Fruit fly (Drosophila melanogaster) whole organism, prepupa: ENCODE measurements around the gene piwi.

Experiments
- Blimp-1 ChIP-seq: fragments of 200-800 bp; sonication (Bioruptor generic); optimal IDR thresholded peaks from 3 replicates; lab custom pipeline; 2017; ENCODE audit warnings: missing biosample characterization, missing genetic modification characterization, mild to moderate bottlenecking, moderate library complexity, missing genetic modification reagents
- CG10631 ChIP-seq: fragments of 200-800 bp; sonication (Bioruptor generic); optimal IDR thresholded peaks from 2 replicates; lab custom pipeline; 2016; ENCODE audit warnings: missing biosample characterization, missing genetic modification characterization
- CG10669 ChIP-seq: fragments of 200-800 bp; sonication (Bioruptor generic); optimal IDR thresholded peaks from 3 replicates; lab custom pipeline; 2018; ENCODE audit warnings: missing biosample characterization, mild to moderate bottlenecking, missing genetic modification characterization, moderate library complexity
- CG11762 ChIP-seq: fragments of 200-800 bp; sonication (Bioruptor generic); optimal IDR thresholded peaks from 3 replicates; lab custom pipeline; 2016; ENCODE audit warnings: missing biosample characterization, missing genetic modification characterization; ENCODE audit not compliant: insufficient read depth
- CG11902 ChIP-seq: fragments of 200-800 bp; sonication (Bioruptor generic); optimal IDR thresholded peaks from 3 replicates; lab custom pipeline; 2016; ENCODE audit warnings: missing biosample characterization, missing genetic modification characterization
- CG15336 ChIP-seq: fragments of 200-800 bp; sonication (Bioruptor generic); IDR thresholded peaks from 2 replicates; pipeline ENCODE4 v1.3.6; 2022; ENCODE audit warnings: missing biosample characterization, missing genetic modification characterization
- CG31627 ChIP-seq: fragments of 200-800 bp; sonication (Bioruptor generic); optimal IDR thresholded peaks from 3 replicates; lab custom pipeline; 2016; ENCODE audit warnings: missing biosample characterization, missing genetic modification characterization
- CG32006 ChIP-seq: fragments of 200-800 bp; sonication (Bioruptor generic); optimal IDR thresholded peaks from 3 replicates; lab custom pipeline; 2017; ENCODE audit warnings: missing biosample characterization, mild to moderate bottlenecking, missing genetic modification characterization
- CG34406 ChIP-seq: fragments of 200-800 bp; sonication (Bioruptor generic); optimal IDR thresholded peaks from 3 replicates; lab custom pipeline; 2016; ENCODE audit warnings: missing biosample characterization, missing genetic modification characterization
- CG3919 ChIP-seq: fragments of 200-800 bp; sonication (Bioruptor generic); optimal IDR thresholded peaks from 3 replicates; lab custom pipeline; 2016; ENCODE audit warnings: missing biosample characterization, missing genetic modification characterization
- CG4318 ChIP-seq: fragments of 200-800 bp; sonication (Bioruptor generic); optimal IDR thresholded peaks from 3 replicates; lab custom pipeline; 2017; ENCODE audit warnings: missing biosample characterization, mild to moderate bottlenecking, missing genetic modification characterization
- CG6163 ChIP-seq: fragments of 200-800 bp; sonication (Bioruptor generic); IDR thresholded peaks from 3 replicates; pipeline ENCODE4 v1.3.6; 2022; ENCODE audit warnings: missing biosample characterization, missing genetic modification characterization
- CG6276 ChIP-seq: fragments of 200-800 bp; sonication (Bioruptor generic); optimal IDR thresholded peaks from 2 replicates; lab custom pipeline; 2017; ENCODE audit warnings: missing biosample characterization, mild to moderate bottlenecking, missing genetic modification characterization
- CG6792 ChIP-seq: fragments of 200-800 bp; sonication (Bioruptor generic); optimal IDR thresholded peaks from 3 replicates; lab custom pipeline; 2016; ENCODE audit warnings: missing biosample characterization, missing genetic modification characterization
- CG6808 ChIP-seq: fragments of 200-800 bp; sonication (Bioruptor generic); optimal IDR thresholded peaks from 3 replicates; lab custom pipeline; 2017; ENCODE audit warnings: missing biosample characterization, missing genetic modification characterization, mild to moderate bottlenecking, moderate library complexity, missing genetic modification reagents
- CG6854 ChIP-seq: fragments of 200-800 bp; sonication (Bioruptor generic); optimal IDR thresholded peaks from 2 replicates; lab custom pipeline; 2017; ENCODE audit warnings: missing biosample characterization, mild to moderate bottlenecking, missing genetic modification characterization
- CG7368 ChIP-seq: fragments of 200-800 bp; sonication (Bioruptor generic); optimal IDR thresholded peaks from 3 replicates; lab custom pipeline; 2016; ENCODE audit warnings: missing biosample characterization, missing genetic modification characterization
- CG8119 ChIP-seq: fragments of 200-800 bp; sonication (Bioruptor generic); IDR thresholded peaks from 3 replicates; pipeline ENCODE4 v1.3.6; 2022; ENCODE audit warnings: missing biosample characterization, missing genetic modification characterization
- CG8319 ChIP-seq: fragments of 200-800 bp; sonication (Bioruptor generic); optimal IDR thresholded peaks from 3 replicates; lab custom pipeline; 2016; ENCODE audit warnings: missing biosample characterization, missing genetic modification characterization
- CG8632 ChIP-seq: fragments of 200-800 bp; sonication (Bioruptor generic); optimal IDR thresholded peaks from 3 replicates; lab custom pipeline; 2016; ENCODE audit warnings: missing biosample characterization, missing genetic modification characterization
- CG9139 ChIP-seq: fragments of 200-800 bp; sonication (Bioruptor generic); optimal IDR thresholded peaks from 3 replicates; lab custom pipeline; 2017; ENCODE audit warnings: missing biosample characterization, mild to moderate bottlenecking, missing genetic modification characterization
- Eip75B ChIP-seq: fragments of 200-800 bp; sonication (Bioruptor generic); optimal IDR thresholded peaks from 3 replicates; lab custom pipeline; 2016; ENCODE audit warnings: missing biosample characterization, missing genetic modification characterization
- Eip78C ChIP-seq: fragments of 200-800 bp; sonication (Bioruptor generic); peaks from one replicate; lab custom pipeline; 2016; ENCODE audit warnings: missing biosample characterization, missing genetic modification characterization
- Eip93F ChIP-seq: fragments of 200-800 bp; sonication (Bioruptor generic); optimal IDR thresholded peaks from 2 replicates; lab custom pipeline; 2016; ENCODE audit warnings: missing biosample characterization, mild to moderate bottlenecking, missing genetic modification characterization
- Ets21C ChIP-seq: fragments of 200-800 bp; sonication (Bioruptor generic); optimal IDR thresholded peaks from 3 replicates; lab custom pipeline; 2016; ENCODE audit warnings: missing biosample characterization, missing genetic modification characterization
- Hr38 ChIP-seq: sonication (Bioruptor generic); optimal IDR thresholded peaks from 2 replicates; lab custom pipeline; 2016; ENCODE audit warnings: missing biosample characterization, missing genetic modification characterization
- Lpt ChIP-seq: fragments of 200-800 bp; sonication (Bioruptor generic); optimal IDR thresholded peaks from 3 replicates; lab custom pipeline; 2016; ENCODE audit warnings: missing biosample characterization, missing genetic modification characterization
- Met ChIP-seq: fragments of 200-800 bp; sonication (Bioruptor generic); optimal IDR thresholded peaks from 3 replicates; lab custom pipeline; 2016; ENCODE audit warnings: missing biosample characterization, missing genetic modification characterization
- Smox ChIP-seq: fragments of 200-800 bp; sonication (Bioruptor generic); optimal IDR thresholded peaks from 3 replicates; lab custom pipeline; 2016; ENCODE audit warnings: missing biosample characterization, missing genetic modification characterization
- Sox102F ChIP-seq: fragments of 200-800 bp; sonication (Bioruptor generic); optimal IDR thresholded peaks from 2 replicates; lab custom pipeline; 2016; ENCODE audit warnings: missing biosample characterization, mild to moderate bottlenecking, missing genetic modification characterization
- Sox14 ChIP-seq: fragments of 200-800 bp; sonication (Bioruptor generic); optimal IDR thresholded peaks from 3 replicates; lab custom pipeline; 2016; ENCODE audit warnings: missing biosample characterization, missing genetic modification characterization
- Sox15 ChIP-seq: fragments of 200-800 bp; sonication (Bioruptor generic); optimal IDR thresholded peaks from 3 replicates; lab custom pipeline; 2016; ENCODE audit warnings: missing biosample characterization, missing genetic modification characterization
- achi ChIP-seq: fragments of 200-800 bp; sonication (Bioruptor generic); optimal IDR thresholded peaks from 3 replicates; lab custom pipeline; 2016; ENCODE audit warnings: missing biosample characterization, missing genetic modification characterization
- acj6 ChIP-seq: fragments of 200-800 bp; sonication (Bioruptor generic); optimal IDR thresholded peaks from 3 replicates; lab custom pipeline; 2016; ENCODE audit warnings: missing biosample characterization, missing genetic modification characterization
- cyc ChIP-seq: fragments of 200-800 bp; sonication (Bioruptor generic); optimal IDR thresholded peaks from 3 replicates; lab custom pipeline; 2016; ENCODE audit warnings: missing biosample characterization, missing genetic modification characterization
- dac ChIP-seq: fragments of 200-800 bp; sonication (Bioruptor generic); optimal IDR thresholded peaks from 2 replicates; lab custom pipeline; 2017; ENCODE audit warnings: missing biosample characterization, mild to moderate bottlenecking, missing genetic modification characterization
- dsx ChIP-seq: fragments of 200-800 bp; optimal IDR thresholded peaks from 3 replicates; lab custom pipeline; 2019; ENCODE audit warnings: missing biosample characterization, mild to moderate bottlenecking, missing genetic modification characterization, moderate library complexity; ENCODE audit not compliant: poor library complexity, severe bottlenecking
- eg ChIP-seq: fragments of 200-800 bp; sonication (Bioruptor generic); IDR thresholded peaks from 3 replicates; pipeline ENCODE4 v1.3.6; 2022; ENCODE audit warnings: missing biosample characterization, missing genetic modification characterization
- esn ChIP-seq: fragments of 200-800 bp; sonication (Bioruptor generic); optimal IDR thresholded peaks from 2 replicates; lab custom pipeline; 2016; ENCODE audit warnings: missing biosample characterization, mild to moderate bottlenecking, missing genetic modification characterization, moderate library complexity
- fd59A ChIP-seq: fragments of 200-800 bp; sonication (Bioruptor generic); optimal IDR thresholded peaks from 2 replicates; lab custom pipeline; 2017; ENCODE audit warnings: missing biosample characterization, mild to moderate bottlenecking, missing genetic modification characterization, missing genetic modification reagents
- fkh ChIP-seq: fragments of 200-800 bp; sonication (Bioruptor generic); optimal IDR thresholded peaks from 3 replicates; lab custom pipeline; 2017; ENCODE audit warnings: missing biosample characterization, mild to moderate bottlenecking, missing genetic modification characterization, moderate library complexity
- lz ChIP-seq: fragments of 200-800 bp; sonication (Bioruptor generic); optimal IDR thresholded peaks from 3 replicates; lab custom pipeline; 2016; ENCODE audit warnings: missing biosample characterization, missing genetic modification characterization
- net ChIP-seq: fragments of 200-800 bp; sonication (Bioruptor generic); optimal IDR thresholded peaks from 3 replicates; lab custom pipeline; 2016; ENCODE audit warnings: missing biosample characterization, missing genetic modification characterization
- salr ChIP-seq, 2 experiments: fragments of 200-800 bp; sonication (Bioruptor generic); optimal IDR thresholded peaks; 3 replicates each; lab custom pipeline; 2016 to 2018; ENCODE audit warnings: missing biosample characterization in 2 of 2, missing genetic modification characterization in 2 of 2, mild to moderate bottlenecking in 1 of 2
- ss ChIP-seq, 2 experiments: fragments of 200-800 bp; sonication (Bioruptor generic); optimal IDR thresholded peaks; 2 replicates in 1 of 2; 3 replicates in 1 of 2; lab custom pipeline; 2017 to 2018; ENCODE audit warnings: mild to moderate bottlenecking in 2 of 2, missing biosample characterization in 2 of 2, missing genetic modification characterization in 2 of 2, moderate library complexity in 1 of 2
- svp ChIP-seq: fragments of 200-800 bp; sonication (Bioruptor generic); peaks from one replicate; lab custom pipeline; 2016; ENCODE audit warnings: missing biosample characterization, missing genetic modification characterization

The piwi gene

DNA sequence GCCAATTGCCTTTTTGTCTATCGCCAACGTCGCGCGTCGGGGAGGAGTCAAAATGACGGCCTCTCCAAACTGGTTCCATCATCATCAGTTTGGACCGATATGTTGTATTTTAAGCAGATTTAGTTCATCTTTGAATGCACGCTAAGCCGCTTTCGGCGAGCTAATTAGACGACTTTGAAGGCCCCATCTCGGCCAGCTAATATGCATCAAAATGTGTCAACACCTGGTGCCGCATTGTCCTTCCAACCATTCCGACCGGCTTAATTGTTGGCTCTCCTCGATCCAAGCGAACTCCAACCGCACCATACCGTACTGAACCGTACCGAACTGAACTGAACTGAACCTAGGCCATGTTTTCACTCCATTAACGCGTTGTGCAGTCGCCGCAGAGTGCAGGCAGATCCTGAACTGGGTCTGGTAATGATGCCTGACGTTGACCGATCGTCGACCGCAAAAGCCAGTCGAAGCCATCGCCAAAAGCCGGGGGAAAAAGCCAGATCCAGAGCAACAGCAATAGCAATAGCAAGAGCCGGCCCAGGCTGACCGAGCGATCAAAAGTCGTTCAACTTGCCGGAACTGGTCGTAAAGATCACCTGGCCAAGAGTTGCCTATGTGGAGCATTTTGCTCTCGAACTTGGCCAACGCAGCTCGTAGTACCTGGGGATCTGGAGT, 40.7 kb upstream of the piwi start:
- TF ChIP-seq salr (GFP tag; optimal IDR thresholded peaks at IDR 0.05; lab: Kevin White, UChicago) (no peak), dac (no peak), CG8119 (GFP tag; lab: Robert Waterston, UW) (no peak), Sox102F (GFP tag; lab: Kevin White, UChicago) (no peak), CG6163 (GFP tag; lab: Robert Waterston, UW) (no peak), CG31627 (no peak), Ets21C (GFP tag; lab: Kevin White, UChicago) (no peak), svp (GFP tag; lab: Kevin White, UChicago) (no peak), CG7368 (no peak), Hr38 (GFP tag; lab: Kevin White, UChicago) (no peak), CG6854 (no peak), Eip75B (GFP tag; lab: Kevin White, UChicago) (no peak), CG11902 (no peak), esn (GFP tag; lab: Kevin White, UChicago) (no peak), dsx (GFP tag; lab: Kevin White, UChicago) (no peak), Blimp-1 (GFP tag; lab: Kevin White, UChicago) (no peak), achi (GFP tag; lab: Kevin White, UChicago) (no peak), CG15336 (GFP tag; lab: Robert Waterston, UW) (no peak)

dm6 chr2L:11027213-11027612, 40.0 kb upstream of the piwi start:
- TF ChIP-seq dsx (GFP tag; lab: Kevin White, UChicago) (peak; percentile 92), fd59A (GFP tag; lab: Kevin White, UChicago) (no peak), Sox14 (GFP tag; lab: Kevin White, UChicago) (no peak), Lpt (GFP tag; lab: Kevin White, UChicago) (peak; percentile 21), CG9139 (peak; percentile 5), lz (GFP tag; lab: Kevin White, UChicago) (no peak), CG3919 (GFP tag; lab: Kevin White, UChicago) (no peak), Eip93F (GFP tag; lab: Kevin White, UChicago) (no peak), CG6808 (GFP tag; lab: Kevin White, UChicago) (peak; percentile 11), net (GFP tag; lab: Kevin White, UChicago) (no peak), ss (GFP tag; optimal IDR thresholded peaks at IDR 0.05; lab: Kevin White, UChicago) (peak; percentile 16 to 20)

DNA sequence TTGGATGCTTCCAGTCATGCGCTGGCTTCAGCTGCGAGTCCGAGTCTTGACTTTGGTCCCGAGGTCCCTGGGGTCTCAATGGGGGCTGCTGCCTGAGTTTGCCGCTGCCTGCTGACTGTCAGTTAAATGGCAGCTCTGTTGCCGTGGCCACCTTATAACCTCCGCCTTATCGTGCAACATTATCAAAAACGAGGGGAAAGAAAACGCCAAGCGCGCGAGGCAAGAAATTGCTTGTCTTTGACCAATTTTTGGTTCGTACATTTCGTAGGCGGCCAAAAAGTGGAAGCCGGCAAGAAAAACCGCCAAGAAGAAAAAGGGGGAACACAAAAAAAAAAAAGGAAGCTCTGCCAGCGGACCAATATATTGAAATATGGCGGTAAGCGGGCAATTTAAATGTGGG, 36.7 kb upstream of the piwi start:
- TF ChIP-seq CG6854 (no peak), CG8319 (GFP tag; lab: Kevin White, UChicago) (no peak), Smox (GFP tag; lab: Kevin White, UChicago) (no peak), CG32006 (peak; percentile 2), svp (GFP tag; lab: Kevin White, UChicago) (peak; percentile 73), CG4318 (no peak), Eip78C (GFP tag; lab: Kevin White, UChicago) (peak; percentile 62)
- TF ChIP-seq, all 60 proteins: peak for 3

- TF ChIP-seq Met (GFP tag; lab: Kevin White, UChicago) (peak; percentile 35), eg (GFP tag; lab: Robert Waterston, UW) (no peak), CG6276 (no peak), acj6 (GFP tag; lab: Kevin White, UChicago) (peak; percentile 42), CG10669 (GFP tag; lab: Kevin White, UChicago) (no peak), CG10631 (GFP tag; lab: Kevin White, UChicago) (no peak), CG11762 (no peak), Smox (GFP tag; lab: Kevin White, UChicago) (peak; percentile 26), CG6163 (GFP tag; lab: Robert Waterston, UW) (peak; percentile 41; the same call in 1 of the 3 replicates), dsx (GFP tag; lab: Kevin White, UChicago) (no peak), salr (GFP tag; optimal IDR thresholded peaks at IDR 0.05; lab: Kevin White, UChicago) (peak in 1 of 2 experiments; percentile 14), CG6792 (GFP tag; lab: Kevin White, UChicago) (no peak), CG8319 (GFP tag; lab: Kevin White, UChicago) (no peak), CG8632 (GFP tag; lab: Kevin White, UChicago) (no peak), CG34406 (GFP tag; lab: Kevin White, UChicago) (no peak), Sox15 (GFP tag; lab: Kevin White, UChicago) (no peak), Eip93F (GFP tag; lab: Kevin White, UChicago) (no peak), cyc (GFP tag; lab: Kevin White, UChicago) (peak; percentile 0), fkh (GFP tag; lab: Kevin White, UChicago) (no peak)
Observed at dm6 chr2L:11022804-11023203, 35.6 kb upstream of the piwi start.
